Fruit fly (Drosophila melanogaster) whole organism, adult: ENCODE measurements around the gene spri.

ENCODE experiments used
- CG11617 ChIP-seq: fragments of 200-800 bp; sonication (Bioruptor generic); optimal IDR thresholded peaks from 2 replicates; lab custom pipeline; 2017; ENCODE audit warnings: mild to moderate bottlenecking, missing biosample characterization, missing genetic modification reagents, missing genetic modification characterization
- CG12768 ChIP-seq: fragments of 200-800 bp; sonication (Bioruptor generic); optimal IDR thresholded peaks from 2 replicates; lab custom pipeline; 2017; ENCODE audit warnings: missing biosample characterization, missing genetic modification characterization, mild to moderate bottlenecking, moderate library complexity, missing genetic modification reagents
- CG14711 ChIP-seq: fragments of 200-800 bp; sonication (Bioruptor generic); optimal IDR thresholded peaks from 2 replicates; lab custom pipeline; 2018; ENCODE audit warnings: missing biosample characterization, mild to moderate bottlenecking, missing genetic modification characterization, moderate library complexity
- CG1620 ChIP-seq: fragments of 200-800 bp; sonication (Bioruptor generic); optimal IDR thresholded peaks from 2 replicates; lab custom pipeline; 2016; ENCODE audit warnings: missing biosample characterization, missing genetic modification characterization
- CG33017 ChIP-seq: fragments of 200-800 bp; sonication (Bioruptor generic); optimal IDR thresholded peaks from 2 replicates; lab custom pipeline; 2018; ENCODE audit warnings: missing biosample characterization, mild to moderate bottlenecking, missing genetic modification characterization, moderate library complexity
- CG5204 ChIP-seq: fragments of 200-800 bp; sonication (Bioruptor generic); optimal IDR thresholded peaks from 2 replicates; lab custom pipeline; 2016; ENCODE audit warnings: missing biosample characterization, missing genetic modification characterization
- CG7045 ChIP-seq: fragments of 200-800 bp; sonication (Bioruptor generic); optimal IDR thresholded peaks from 2 replicates; lab custom pipeline; 2017; ENCODE audit warnings: missing biosample characterization, mild to moderate bottlenecking, missing genetic modification characterization
- CG7101 ChIP-seq: fragments of 200-800 bp; sonication (Bioruptor generic); optimal IDR thresholded peaks from 2 replicates; lab custom pipeline; 2018; ENCODE audit warnings: missing biosample characterization, mild to moderate bottlenecking, missing genetic modification characterization, moderate library complexity
- Clk ChIP-seq: fragments of 200-800 bp; sonication (Bioruptor generic); optimal IDR thresholded peaks from 2 replicates; lab custom pipeline; 2017; ENCODE audit warnings: missing biosample characterization, missing genetic modification characterization
- Crg-1 ChIP-seq: fragments of 200-800 bp; sonication (Bioruptor generic); optimal IDR thresholded peaks from 2 replicates; lab custom pipeline; 2016; ENCODE audit warnings: missing biosample characterization, missing genetic modification characterization
- Hr96 ChIP-seq: fragments of 200-800 bp; sonication (Bioruptor generic); optimal IDR thresholded peaks from 2 replicates; lab custom pipeline; 2016; ENCODE audit warnings: missing biosample characterization, missing genetic modification characterization
- Mnt ChIP-seq: fragments of 200-800 bp; sonication (Bioruptor generic); optimal IDR thresholded peaks from 2 replicates; lab custom pipeline; 2016; ENCODE audit warnings: missing biosample characterization, mild to moderate bottlenecking, missing genetic modification characterization
- bab1 ChIP-seq: fragments of 200-800 bp; sonication (Bioruptor generic); optimal IDR thresholded peaks from 3 replicates; lab custom pipeline; 2019; ENCODE audit warnings: missing biosample characterization, mild to moderate bottlenecking, missing genetic modification characterization, moderate library complexity
- cic ChIP-seq: fragments of 200-800 bp; sonication (Bioruptor generic); optimal IDR thresholded peaks from 2 replicates; lab custom pipeline; 2017; ENCODE audit warnings: missing biosample characterization, mild to moderate bottlenecking, missing genetic modification characterization, moderate library complexity
- cnc ChIP-seq, 2 experiments: fragments of >200 bp; optimal IDR thresholded peaks; 2 replicates each; lab custom pipeline; 2017
- kay ChIP-seq: fragments of 200-800 bp; sonication (Bioruptor generic); peaks from one replicate; lab custom pipeline; 2016; ENCODE audit warnings: missing biosample characterization, missing genetic modification characterization, borderline replicate concordance
- ovo ChIP-seq: fragments of 200-800 bp; sonication (Bioruptor generic); optimal IDR thresholded peaks from 2 replicates; lab custom pipeline; 2016; ENCODE audit warnings: missing biosample characterization, missing genetic modification characterization
- pad ChIP-seq: fragments of 200-800 bp; sonication (Bioruptor generic); optimal IDR thresholded peaks from 3 replicates; lab custom pipeline; 2017; ENCODE audit warnings: missing biosample characterization, missing genetic modification characterization, mild to moderate bottlenecking, moderate library complexity, missing genetic modification reagents
- tj ChIP-seq: fragments of 200-800 bp; sonication (Bioruptor generic); optimal IDR thresholded peaks from 3 replicates; lab custom pipeline; 2017; ENCODE audit warnings: missing biosample characterization, mild to moderate bottlenecking, missing genetic modification characterization, moderate library complexity
- toe ChIP-seq: fragments of 200-800 bp; sonication (Bioruptor generic); optimal IDR thresholded peaks from 2 replicates; lab custom pipeline; 2016; ENCODE audit warnings: missing biosample characterization, missing genetic modification characterization

The spri gene

dm6 chrX:10547070-10547856 lies 38.0 kb downstream of the spri start:
- TF ChIP-seq pad (peak; percentile 68), CG7045 (GFP tag; lab: Kevin White, UChicago) (peak; percentile 77), Clk (peak; percentile 10), toe (GFP tag; lab: Kevin White, UChicago) (peak; percentile 54), Hr96 (GFP tag; lab: Kevin White, UChicago) (peak; percentile 69), CG33017 (tag; lab: Kevin White, UChicago) (peak; percentile 53), Crg-1 (GFP tag; lab: Kevin White, UChicago) (peak; percentile 60), bab1 (GFP tag; lab: Kevin White, UChicago) (peak; percentile 88), CG7101 (tag; lab: Kevin White, UChicago) (peak; percentile 72), CG11617 (GFP tag; lab: Kevin White, UChicago) (peak; percentile 71), CG1620 (GFP tag; lab: Kevin White, UChicago) (peak; percentile 76), ovo (GFP tag; lab: Kevin White, UChicago) (no peak), CG5204 (GFP tag; lab: Kevin White, UChicago) (peak; percentile 57), Mnt (GFP tag; lab: Kevin White, UChicago) (no peak), cic (no peak), kay (GFP tag; lab: Kevin White, UChicago) (no peak), tj (GFP tag; lab: Kevin White, UChicago) (no peak), cnc (optimal IDR thresholded peaks at IDR 0.05; lab: Kevin White, UChicago) (no peak), CG14711 (tag; lab: Kevin White, UChicago) (peak; percentile 79), CG12768 (GFP tag; lab: Kevin White, UChicago) (peak; percentile 6)

- peak; percentile 68 for TF ChIP-seq Mnt (GFP tag; lab: Kevin White, UChicago)
- peak; percentile 39 for TF ChIP-seq ovo (GFP tag; lab: Kevin White, UChicago)
- TF ChIP-seq CG14711 (tag; lab: Kevin White, UChicago) = no peak
- no peak for TF ChIP-seq CG7045 (GFP tag; lab: Kevin White, UChicago)
- TF ChIP-seq CG5204 (GFP tag; lab: Kevin White, UChicago) = no peak
- TF ChIP-seq CG1620 (GFP tag; lab: Kevin White, UChicago) = no peak
Observed at dm6 chrX:10546631-10547030, 38.6 kb downstream of the spri start.

- TF ChIP-seq tj (GFP tag; lab: Kevin White, UChicago) = peak; percentile 85
- no peak for TF ChIP-seq CG12768 (GFP tag; lab: Kevin White, UChicago)
Observed at dm6 chrX:10546034-10546433, 39.2 kb downstream of the spri start.

dm6 chrX:10544287-10544686 lies 40.9 kb downstream of the spri start:
- no peak for TF ChIP-seq Hr96 (GFP tag; lab: Kevin White, UChicago)
- TF ChIP-seq CG33017 (tag; lab: Kevin White, UChicago) = no peak
- TF ChIP-seq CG7101 (tag; lab: Kevin White, UChicago) = no peak
- peak; percentile 96 for TF ChIP-seq tj (GFP tag; lab: Kevin White, UChicago)

dm6 chrX:10543303-10543702 lies 41.9 kb downstream of the spri start:
- TF ChIP-seq CG7101 (tag; lab: Kevin White, UChicago) = peak; percentile 52
- no peak for TF ChIP-seq Hr96 (GFP tag; lab: Kevin White, UChicago)
- no peak for TF ChIP-seq CG11617 (GFP tag; lab: Kevin White, UChicago)
- no peak for TF ChIP-seq cnc (optimal IDR thresholded peaks at IDR 0.05; lab: Kevin White, UChicago)
- no peak for TF ChIP-seq cic
- TF ChIP-seq CG7045 (GFP tag; lab: Kevin White, UChicago) = no peak
- TF ChIP-seq kay (GFP tag; lab: Kevin White, UChicago) = no peak

- TF ChIP-seq CG1620 (GFP tag; lab: Kevin White, UChicago) (no peak), kay (GFP tag; lab: Kevin White, UChicago) (no peak), pad (no peak), cnc (optimal IDR thresholded peaks at IDR 0.05; lab: Kevin White, UChicago) (no peak), CG12768 (GFP tag; lab: Kevin White, UChicago) (no peak), cic (no peak), CG5204 (GFP tag; lab: Kevin White, UChicago) (no peak), CG11617 (GFP tag; lab: Kevin White, UChicago) (no peak), Hr96 (GFP tag; lab: Kevin White, UChicago) (no peak), Mnt (GFP tag; lab: Kevin White, UChicago) (no peak), CG14711 (tag; lab: Kevin White, UChicago) (no peak), CG7045 (GFP tag; lab: Kevin White, UChicago) (no peak), CG7101 (tag; lab: Kevin White, UChicago) (no peak), ovo (GFP tag; lab: Kevin White, UChicago) (no peak), toe (GFP tag; lab: Kevin White, UChicago) (no peak), CG33017 (tag; lab: Kevin White, UChicago) (no peak)
Observed at dm6 chrX:10540463-10540862, 44.8 kb downstream of the spri start.
